Worm (Caenorhabditis elegans): ENCODE measurements around the gene gyf-1.
A peak's percentile ranks its signal among the peaks of the same experiment; 100 is the strongest.

gyf-1 gene

ce11 chrII:6673894-6674293 lies 10.1 kb upstream of the gyf-1 start, which contains the start of gene H43E16.1:
Gene H43E16.1 (plus strand): TSS chrII:6674268.
- TF ChIP-seq aha-1 (tag; optimal IDR thresholded peaks at IDR 0.05) (no peak), elt-2 (tag; optimal IDR thresholded peaks at IDR 0.05) (peak; percentile 72), lin-35 (GFP tag; optimal IDR thresholded peaks at IDR 0.05) (no peak), efl-1 (optimal IDR thresholded peaks at IDR 0.05) (no peak), efl-1 (GFP tag; optimal IDR thresholded peaks at IDR 0.05 in 1 of 2) (peak in 1 of 2 experiments; percentile 43), efl-3 (GFP tag; optimal IDR thresholded peaks at IDR 0.05) (no peak), tbx-2 (tag; optimal IDR thresholded peaks at IDR 0.05) (no peak), lsy-2 (tag; optimal IDR thresholded peaks at IDR 0.05) (no peak)

ce11 chrII:6679724-6680123 lies 4.3 kb upstream of the gyf-1 start, which contains the start of gene ift-74:
Gene ift-74 (plus strand): TSS chrII:6680024.
- TF ChIP-seq fkh-8 (tag; optimal IDR thresholded peaks at IDR 0.05) (peak; percentile 40), mab-9 (GFP tag; IDR thresholded peaks at IDR 0.05) (no peak)

ce11 chrII:6681478-6681877 lies 2.6 kb upstream of the gyf-1 start:
- TF ChIP-seq lin-14 (GFP tag; optimal IDR thresholded peaks at IDR 0.05) (no peak), swsn-7 (tag; optimal IDR thresholded peaks at IDR 0.05) (no peak), aly-2 (tag; optimal IDR thresholded peaks at IDR 0.05) (no peak), nhr-76 (tag; optimal IDR thresholded peaks at IDR 0.05) (no peak), isw-1 (GFP tag; IDR thresholded peaks at IDR 0.05) (no peak)

ce11 chrII:6682918-6683317 lies 1.1 kb upstream of the gyf-1 start:
- peak; percentile 13 for TF ChIP-seq nhr-85 (tag)
- TF ChIP-seq sup-37 (GFP tag; optimal IDR thresholded peaks at IDR 0.05): no peak
- no peak for TF ChIP-seq nhr-47 (tag; optimal IDR thresholded peaks at IDR 0.05)
- TF ChIP-seq zag-1 (tag; optimal IDR thresholded peaks at IDR 0.05): no peak
- no peak for TF ChIP-seq lin-15B (tag; optimal IDR thresholded peaks at IDR 0.05)

ce11 chrII:6685964-6686363 lies 1.9 kb downstream of the gyf-1 start:
- TF ChIP-seq blmp-1 (tag; optimal IDR thresholded peaks at IDR 0.05): no peak
- TF ChIP-seq xbp-1 (tag; optimal IDR thresholded peaks at IDR 0.05): no peak
- no peak for TF ChIP-seq nhr-71 (tag; optimal IDR thresholded peaks at IDR 0.05)
- no peak for TF ChIP-seq snu-23 (GFP tag; optimal IDR thresholded peaks at IDR 0.05)
- no peak for TF ChIP-seq sptf-1 (tag; optimal IDR thresholded peaks at IDR 0.05)
- TF ChIP-seq unc-86 (tag; optimal IDR thresholded peaks at IDR 0.05): no peak
- TF ChIP-seq elt-2 (tag; optimal IDR thresholded peaks at IDR 0.05): no peak
- no peak for TF ChIP-seq hlh-17 (GFP tag; optimal IDR thresholded peaks at IDR 0.05; ENCODE audit: borderline replicate concordance)
- TF ChIP-seq tbx-2 (tag; optimal IDR thresholded peaks at IDR 0.05): no peak
- TF ChIP-seq pax-3 (tag; optimal IDR thresholded peaks at IDR 0.05): no peak
- no peak for TF ChIP-seq dsc-1 (tag; optimal IDR thresholded peaks at IDR 0.05)
- no peak for TF ChIP-seq ceh-90 (tag; optimal IDR thresholded peaks at IDR 0.05)
- no peak for TF ChIP-seq swsn-7 (tag; optimal IDR thresholded peaks at IDR 0.05)
- no peak for TF ChIP-seq nhr-12 (tag; optimal IDR thresholded peaks at IDR 0.05)
- no peak for TF ChIP-seq nhr-76 (tag; optimal IDR thresholded peaks at IDR 0.05)

ce11 chrII:6689088-6689487 lies 5.1 kb downstream of the gyf-1 start:
- TF ChIP-seq pag-3 (tag; optimal IDR thresholded peaks at IDR 0.05; ENCODE audit: borderline replicate concordance, insufficient read depth) (no peak), mef-2 (tag; optimal IDR thresholded peaks at IDR 0.05) (no peak), aha-1 (tag; optimal IDR thresholded peaks at IDR 0.05) (no peak), C04F5.9 (tag; optimal IDR thresholded peaks at IDR 0.05) (no peak), snu-23 (GFP tag; optimal IDR thresholded peaks at IDR 0.05) (no peak), C16A3.4 (tag; optimal IDR thresholded peaks at IDR 0.05) (no peak), tbx-2 (tag; optimal IDR thresholded peaks at IDR 0.05) (no peak), lin-13 (GFP tag; optimal IDR thresholded peaks at IDR 0.05) (no peak), nhr-85 (tag) (no peak), zip-4 (GFP tag; optimal IDR thresholded peaks at IDR 0.05) (no peak), snpc-4 (tag; optimal IDR thresholded peaks at IDR 0.05) (no peak), nhr-28 (tag; optimal IDR thresholded peaks at IDR 0.05) (no peak), nhr-77 (tag; optimal IDR thresholded peaks at IDR 0.05) (no peak), dpl-1 (GFP tag; optimal IDR thresholded peaks at IDR 0.05) (no peak), ztf-11 (tag; optimal IDR thresholded peaks at IDR 0.05) (no peak), lin-39 (tag; optimal IDR thresholded peaks at IDR 0.05) (no peak), jun-1 (tag; optimal IDR thresholded peaks at IDR 0.05) (no peak), elt-2 (tag; optimal IDR thresholded peaks at IDR 0.05) (no peak), hlh-17 (GFP tag; optimal IDR thresholded peaks at IDR 0.05; ENCODE audit: borderline replicate concordance) (no peak), nhr-12 (tag; optimal IDR thresholded peaks at IDR 0.05) (no peak), fos-1 (tag; optimal IDR thresholded peaks at IDR 0.05) (no peak)

Measured in whole organism, L1 larva.